Fruit fly (Drosophila melanogaster): ENCODE measurements around the gene Max.

The Max gene

DNA sequence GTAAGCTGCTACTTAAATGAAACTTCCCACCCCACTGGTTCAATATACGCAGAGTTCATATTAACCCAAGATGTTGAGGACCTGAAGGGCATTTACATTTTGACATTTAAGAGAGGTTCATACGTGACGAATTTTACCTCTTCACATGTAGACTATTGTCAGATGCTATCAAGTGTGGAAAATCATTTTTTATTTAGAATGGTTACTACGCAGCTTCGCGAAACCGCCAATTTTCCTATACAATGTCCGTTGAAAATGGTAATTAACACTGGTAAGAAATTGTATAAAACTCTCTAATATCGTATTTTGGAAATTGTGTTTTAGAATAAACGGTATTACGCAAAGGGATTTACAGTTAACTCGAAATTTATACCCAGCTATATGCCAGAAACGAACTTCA lies 27.4 kb downstream of the Max start:
- TF ChIP-seq dmrt93B (GFP tag; optimal IDR thresholded peaks at IDR 0.05) (no peak), dsf (GFP tag; optimal IDR thresholded peaks at IDR 0.05; ENCODE audit: borderline replicate concordance) (no peak), psq (GFP tag; optimal IDR thresholded peaks at IDR 0.05) (no peak), fru (GFP tag; optimal IDR thresholded peaks at IDR 0.05) (no peak), lola (GFP tag; optimal IDR thresholded peaks at IDR 0.05) (no peak), Vsx2 (GFP tag; optimal IDR thresholded peaks at IDR 0.05; ENCODE audit: partially characterized antibody) (no peak)

DNA sequence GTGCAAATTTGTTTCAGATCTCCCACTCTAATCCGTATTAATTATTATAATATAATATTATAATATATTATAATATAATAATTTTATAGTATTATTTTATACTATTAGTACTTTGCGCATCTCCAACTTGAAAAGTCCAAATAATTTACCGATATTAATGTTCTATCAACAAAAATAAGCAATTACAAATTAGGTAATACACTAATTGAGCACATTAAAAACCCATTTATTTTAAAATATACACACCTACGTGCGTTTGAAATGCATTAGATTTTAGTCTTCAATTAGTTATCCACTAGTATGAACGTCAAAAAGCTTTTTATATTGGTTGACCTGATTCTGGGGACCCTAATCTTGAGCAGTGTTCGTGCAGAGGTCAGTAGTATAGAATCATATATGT lies 27.9 kb downstream of the Max start, which contains the start of gene CG33647:
TSS of gene CG33647 (plus strand) at position 301 of the 400 bp plus-strand sequence.
- TF ChIP-seq tai (GFP tag; optimal IDR thresholded peaks at IDR 0.05) (no peak), Dfd (GFP tag; optimal IDR thresholded peaks at IDR 0.05) (no peak), Sp1 (GFP tag; optimal IDR thresholded peaks at IDR 0.05) (no peak), Rel (GFP tag; optimal IDR thresholded peaks at IDR 0.05) (no peak), Rel (tag; optimal IDR thresholded peaks at IDR 0.05) (no peak), brk (GFP tag; optimal IDR thresholded peaks at IDR 0.05) (no peak), HLH106 (tag; optimal IDR thresholded peaks at IDR 0.05) (no peak), sage (GFP tag; optimal IDR thresholded peaks at IDR 0.05) (no peak), Hr78 (GFP tag; optimal IDR thresholded peaks at IDR 0.05) (no peak), sv (GFP tag; optimal IDR thresholded peaks at IDR 0.05) (no peak), Dif (GFP tag; optimal IDR thresholded peaks at IDR 0.05; ENCODE audit: partially characterized antibody) (no peak), Myc (optimal IDR thresholded peaks at IDR 0.05) (no peak)

DNA sequence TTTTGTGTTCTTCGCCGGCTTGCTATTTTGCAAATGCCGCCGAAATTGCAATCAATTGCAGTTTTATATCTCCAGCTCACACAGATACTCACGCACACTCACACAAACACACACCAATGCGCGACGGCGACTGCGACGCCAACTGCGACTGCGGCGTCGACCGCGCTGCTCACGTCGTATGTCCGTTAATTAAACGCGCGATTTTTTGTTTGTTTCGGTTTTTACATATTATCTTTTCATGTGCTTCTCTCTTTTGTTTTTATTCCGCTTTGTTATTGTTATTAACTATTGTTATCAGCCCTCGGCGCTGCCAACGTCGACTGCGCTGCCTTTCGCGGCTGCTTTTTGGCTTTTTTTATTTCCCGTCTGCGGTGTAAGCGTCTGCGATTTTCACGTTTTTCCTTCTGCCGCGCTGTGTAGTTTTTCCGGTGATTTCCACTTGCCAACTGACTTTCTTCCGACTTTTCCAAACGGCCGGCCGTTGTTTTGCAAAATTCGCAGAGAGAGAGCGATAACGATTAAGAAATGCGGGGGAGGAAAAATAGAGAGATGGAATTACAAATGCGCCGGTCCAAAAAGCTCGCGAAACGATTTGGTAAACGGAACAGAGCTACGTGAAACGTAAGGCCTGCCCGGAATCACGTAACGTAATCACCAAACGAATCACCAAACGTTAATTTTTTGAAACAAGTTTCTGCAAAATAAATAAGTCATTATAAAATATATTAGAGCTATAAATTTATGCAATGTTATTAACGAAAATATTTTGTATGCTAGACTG lies 28.9 kb downstream of the Max start, which contains the start of gene fz2:
TSS of gene fz2 (minus strand) at position 452 of the 781 bp plus-strand sequence.
- TF ChIP-seq pan (optimal IDR thresholded peaks at IDR 0.05) (no peak), psq (GFP tag; optimal IDR thresholded peaks at IDR 0.05) (no peak), h (GFP tag; optimal IDR thresholded peaks at IDR 0.05) (no peak), ey (GFP tag; optimal IDR thresholded peaks at IDR 0.05) (no peak), N (GFP tag; optimal IDR thresholded peaks at IDR 0.05) (no peak), Jra (GFP tag; optimal IDR thresholded peaks at IDR 0.05) (no peak), Hr83 (GFP tag; optimal IDR thresholded peaks at IDR 0.05; ENCODE audit: poor library complexity, severe bottlenecking) (no peak), foxo (GFP tag; optimal IDR thresholded peaks at IDR 0.05) (no peak), dmrt93B (GFP tag; optimal IDR thresholded peaks at IDR 0.05) (no peak), dsf (GFP tag; optimal IDR thresholded peaks at IDR 0.05; ENCODE audit: borderline replicate concordance) (no peak)

DNA sequence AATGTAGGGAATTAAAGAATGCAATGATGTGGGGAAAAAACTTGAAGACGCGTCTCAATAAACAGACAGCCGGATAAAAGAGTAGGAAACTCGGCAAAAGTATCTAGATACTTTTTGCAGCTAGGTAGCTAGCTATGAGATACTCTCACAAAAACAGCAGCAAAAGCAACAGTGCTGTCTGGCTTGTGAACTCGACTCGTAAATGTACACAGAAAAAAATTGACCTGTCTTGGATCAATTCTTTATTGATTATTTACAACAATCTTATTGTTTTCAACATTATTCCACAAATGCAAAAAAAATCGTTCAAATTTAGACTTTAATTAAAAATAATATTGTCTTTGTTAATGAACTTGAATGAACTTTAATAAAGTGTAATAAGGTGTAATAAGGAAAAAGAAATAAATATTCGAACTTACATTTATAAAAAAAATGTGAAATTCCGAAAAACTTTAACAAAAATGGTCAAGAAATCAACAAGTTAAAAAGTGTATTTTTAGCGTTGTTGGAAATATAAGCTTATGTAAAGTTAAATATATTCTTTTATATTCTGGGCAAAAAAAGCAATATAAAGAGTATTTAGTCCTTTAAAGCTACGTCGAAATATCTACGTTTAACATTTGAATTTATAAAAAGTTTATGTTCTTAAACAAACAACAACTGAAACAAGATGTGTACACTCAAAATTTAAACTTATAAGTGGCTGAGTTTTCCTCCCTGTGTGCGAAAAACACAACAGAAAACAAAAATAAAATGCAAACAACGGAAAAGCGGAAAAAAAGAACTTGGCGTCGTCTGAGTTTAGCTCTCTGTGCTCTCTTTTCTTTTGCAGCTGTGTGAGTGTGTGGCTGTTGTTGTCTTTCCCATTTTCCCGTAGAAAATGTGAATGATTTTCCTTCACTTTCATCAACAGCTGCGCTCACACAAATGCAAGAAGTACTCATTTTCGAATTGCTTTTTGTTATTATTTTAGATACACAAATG lies 29.9 kb downstream of the Max start:
- TF ChIP-seq Hr78 (GFP tag; optimal IDR thresholded peaks at IDR 0.05) (no peak), Abd-B (GFP tag; optimal IDR thresholded peaks at IDR 0.05) (no peak), CrebA (GFP tag; optimal IDR thresholded peaks at IDR 0.05; ENCODE audit: borderline replicate concordance) (no peak), dmrt93B (GFP tag; optimal IDR thresholded peaks at IDR 0.05) (no peak)

DNA sequence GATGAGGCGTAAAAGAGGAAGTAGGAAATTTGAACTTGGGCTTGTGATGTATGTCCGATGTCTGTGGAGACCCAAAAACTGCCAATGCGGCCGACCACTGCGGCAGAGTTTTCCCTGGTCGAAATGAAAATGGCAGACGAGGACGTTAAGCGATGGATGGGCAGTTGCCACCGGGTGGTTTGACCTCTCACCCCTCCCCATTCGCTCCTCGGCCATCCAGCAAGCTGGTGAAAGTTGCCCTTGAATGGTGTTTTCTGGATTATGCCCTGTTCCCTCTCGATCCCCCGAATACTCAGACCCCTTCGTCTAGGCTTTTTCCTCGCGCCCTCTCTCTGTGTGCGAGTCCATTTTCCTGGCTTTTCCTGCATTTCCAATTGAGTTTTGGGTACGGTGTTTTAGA lies 32.4 kb downstream of the Max start:
- no peak for TF ChIP-seq Dfd (GFP tag; optimal IDR thresholded peaks at IDR 0.05)
- no peak for TF ChIP-seq lola (GFP tag; optimal IDR thresholded peaks at IDR 0.05)
- TF ChIP-seq Sp1 (GFP tag; optimal IDR thresholded peaks at IDR 0.05) = no peak
- no peak for TF ChIP-seq N (GFP tag; optimal IDR thresholded peaks at IDR 0.05)
- TF ChIP-seq HLH106 (tag; optimal IDR thresholded peaks at IDR 0.05) = no peak
- TF ChIP-seq jim (GFP tag; optimal IDR thresholded peaks at IDR 0.05) = no peak
- no peak for TF ChIP-seq pan (optimal IDR thresholded peaks at IDR 0.05)
- TF ChIP-seq usp (GFP tag; optimal IDR thresholded peaks at IDR 0.05) = no peak
- TF ChIP-seq dl (GFP tag; optimal IDR thresholded peaks at IDR 0.05; ENCODE audit: insufficient read depth in 1 of 2, partially characterized antibody in 2 of 2) = no peak
- TF ChIP-seq brk (GFP tag; optimal IDR thresholded peaks at IDR 0.05) = no peak
